Worm (Caenorhabditis elegans) whole organism, L2 larva: ENCODE results near the gene Y75B12B.11.

Experiments used
- C34F6.9 ChIP-seq: fragments of 150-350 bp; optimal IDR thresholded peaks from 2 replicates; lab custom pipeline; 2014; ENCODE audit warnings: missing biosample characterization, missing genetic modification characterization
- F13H6.1 ChIP-seq: sonication (generic microtip); optimal IDR thresholded peaks from 2 replicates; lab custom pipeline; 2016; ENCODE audit warnings: missing genetic modification characterization, missing compliant biosample characterization
- ZK546.5 ChIP-seq: sonication (generic microtip); optimal IDR thresholded peaks from 2 replicates; lab custom pipeline; 2017; ENCODE audit warnings: missing biosample characterization, missing genetic modification characterization
- aly-2 ChIP-seq: fragments of 150-350 bp; optimal IDR thresholded peaks from 2 replicates; lab custom pipeline; 2014; ENCODE audit warnings: missing biosample characterization, missing genetic modification characterization
- ama-1 ChIP-seq: fragments of 150-350 bp; optimal IDR thresholded peaks from 2 replicates; lab custom pipeline; 2018; ENCODE audit warnings: inconsistent platforms
- blmp-1 ChIP-seq: sonication (generic microtip); optimal IDR thresholded peaks from 2 replicates; lab custom pipeline; 2017; ENCODE audit warnings: missing genetic modification characterization, mild to moderate bottlenecking, missing compliant biosample characterization, antibody characterized with exemption, moderate library complexity; ENCODE audit not compliant: insufficient read depth
- ceh-16 ChIP-seq: fragments of 150-350 bp; optimal IDR thresholded peaks from 2 replicates; lab custom pipeline; 2014; ENCODE audit warnings: missing biosample characterization, missing genetic modification characterization
- crh-2 ChIP-seq: sonication (generic microtip); optimal IDR thresholded peaks from 2 replicates; lab custom pipeline; 2017; ENCODE audit warnings: missing biosample characterization, missing genetic modification characterization
- egl-27 ChIP-seq: sonication (generic microtip); optimal IDR thresholded peaks from 3 replicates; lab custom pipeline; 2017; ENCODE audit warnings: missing biosample characterization, missing genetic modification reagents, missing genetic modification characterization
- elt-3 ChIP-seq: sonication (generic microtip); optimal IDR thresholded peaks from 2 replicates; lab custom pipeline; 2017; ENCODE audit warnings: missing biosample characterization, missing genetic modification characterization
- fos-1 ChIP-seq: fragments of 150-350 bp; optimal IDR thresholded peaks from 2 replicates; lab custom pipeline; 2014; ENCODE audit warnings: missing biosample characterization, missing genetic modification characterization
- gmeb-1 ChIP-seq: fragments of 150-350 bp; optimal IDR thresholded peaks from 2 replicates; lab custom pipeline; 2014; ENCODE audit warnings: missing biosample characterization, missing genetic modification characterization
- lin-11 ChIP-seq: fragments of 150-350 bp; sonication (generic microtip); optimal IDR thresholded peaks from 2 replicates; lab custom pipeline; 2014; ENCODE audit warnings: missing biosample characterization, missing genetic modification characterization, inconsistent platforms, mixed read lengths
- lin-13 ChIP-seq: fragments of 150-350 bp; optimal IDR thresholded peaks from 2 replicates; lab custom pipeline; 2014; ENCODE audit warnings: missing biosample characterization, missing genetic modification reagents, missing genetic modification characterization
- lin-39 ChIP-seq: fragments of 150-350 bp; optimal IDR thresholded peaks from 2 replicates; lab custom pipeline; 2014; ENCODE audit warnings: missing biosample characterization, missing genetic modification reagents, missing genetic modification characterization
- lsy-2 ChIP-seq, 2 experiments: fragments of 150-350 bp in 1 of 2; sonication (generic microtip) in 1 of 2; optimal IDR thresholded peaks; 2 replicates each; lab custom pipeline; 2014 to 2017; ENCODE audit warnings: missing biosample characterization in 2 of 2, missing genetic modification characterization in 2 of 2
- mab-5 ChIP-seq: fragments of 150-350 bp; optimal IDR thresholded peaks from 2 replicates; lab custom pipeline; 2014; ENCODE audit warnings: missing biosample characterization, missing genetic modification characterization
- mbf-1 ChIP-seq: sonication (generic microtip); optimal IDR thresholded peaks from 2 replicates; lab custom pipeline; 2017; ENCODE audit warnings: missing biosample characterization, missing genetic modification characterization
- nhr-10 ChIP-seq: sonication (generic microtip); optimal IDR thresholded peaks from 2 replicates; lab custom pipeline; 2017; ENCODE audit warnings: missing biosample characterization, missing genetic modification characterization
- nhr-11 ChIP-seq: fragments of 150-350 bp; optimal IDR thresholded peaks from 2 replicates; lab custom pipeline; 2014; ENCODE audit warnings: missing biosample characterization, missing genetic modification characterization
- nhr-129 ChIP-seq: fragments of 150-350 bp; optimal IDR thresholded peaks from 2 replicates; lab custom pipeline; 2014; ENCODE audit warnings: missing biosample characterization, missing genetic modification characterization
- nhr-21 ChIP-seq: fragments of 150-350 bp; optimal IDR thresholded peaks from 2 replicates; lab custom pipeline; 2014; ENCODE audit warnings: missing biosample characterization, missing genetic modification characterization
- nhr-237 ChIP-seq: fragments of 150-350 bp; optimal IDR thresholded peaks from 2 replicates; lab custom pipeline; 2014; ENCODE audit warnings: missing biosample characterization, missing genetic modification characterization
- nhr-25 ChIP-seq: fragments of 150-350 bp; sonication (generic microtip); optimal IDR thresholded peaks from 3 replicates; lab custom pipeline; 2014; ENCODE audit warnings: missing biosample characterization, missing genetic modification characterization
- nhr-6 ChIP-seq: fragments of 150-350 bp; optimal IDR thresholded peaks from 2 replicates; lab custom pipeline; 2014; ENCODE audit warnings: missing biosample characterization, missing genetic modification characterization
- peb-1 ChIP-seq: fragments of 150-350 bp; optimal IDR thresholded peaks from 2 replicates; lab custom pipeline; 2014; ENCODE audit warnings: missing biosample characterization, missing genetic modification characterization
- sem-4 ChIP-seq: fragments of 150-350 bp; optimal IDR thresholded peaks from 2 replicates; lab custom pipeline; 2014; ENCODE audit warnings: missing biosample characterization, missing genetic modification reagents, missing genetic modification characterization
- skn-1 ChIP-seq: sonication (generic microtip); optimal IDR thresholded peaks from 2 replicates; lab custom pipeline; 2017; ENCODE audit warnings: missing biosample characterization, missing genetic modification characterization
- sma-3 ChIP-seq: sonication (generic microtip); optimal IDR thresholded peaks from 2 replicates; lab custom pipeline; 2016; ENCODE audit warnings: missing genetic modification reagents, missing genetic modification characterization, missing compliant biosample characterization
- sma-9 ChIP-seq, 2 experiments: fragments of 150-350 bp in 1 of 2; sonication (generic microtip) in 1 of 2; optimal IDR thresholded peaks; 2 replicates each; lab custom pipeline; 2014 to 2016; ENCODE audit warnings: missing genetic modification characterization in 2 of 2, mild to moderate bottlenecking in 1 of 2, missing biosample characterization in 1 of 2, missing compliant biosample characterization in 1 of 2, missing genetic modification reagents in 1 of 2, moderate library complexity in 1 of 2
- snpc-4 ChIP-seq: fragments of 150-350 bp; optimal IDR thresholded peaks from 2 replicates; lab custom pipeline; 2014; ENCODE audit warnings: missing biosample characterization, missing genetic modification characterization
- unc-55 ChIP-seq: fragments of 150-350 bp; sonication (generic microtip); optimal IDR thresholded peaks from 3 replicates; lab custom pipeline; 2014; ENCODE audit warnings: missing biosample characterization, missing genetic modification reagents, missing genetic modification characterization
- unc-62 ChIP-seq: fragments of 150-350 bp; optimal IDR thresholded peaks from 2 replicates; lab custom pipeline; 2014; ENCODE audit warnings: missing biosample characterization, missing genetic modification reagents, missing genetic modification characterization
- zag-1 ChIP-seq: fragments of 150-350 bp; optimal IDR thresholded peaks from 2 replicates; lab custom pipeline; 2014; ENCODE audit warnings: missing biosample characterization, missing genetic modification characterization
- ztf-11 ChIP-seq: sonication (generic microtip); optimal IDR thresholded peaks from 2 replicates; lab custom pipeline; 2017; ENCODE audit warnings: missing biosample characterization, missing genetic modification characterization

Gene Y75B12B.11

ce11 chrV:15143285-15143684 is 47.8 kb upstream of the Y75B12B.11 start, which contains the start of gene K08F9.1:
TSS of gene K08F9.1 (minus strand) at chrV:15143385.
- TF ChIP-seq ceh-16 (tag; lab: Kevin White, UChicago) (no peak), gmeb-1 (tag; lab: Kevin White, UChicago) (no peak), ZK546.5 (no peak), zag-1 (tag; lab: Kevin White, UChicago) (no peak), egl-27 (no peak), nhr-10 (tag; lab: Kevin White, UChicago) (no peak), nhr-129 (tag; lab: Kevin White, UChicago) (no peak), sma-3 (GFP tag; lab: Kevin White, UChicago) (no peak)

ce11 chrV:15143798-15144197 is 47.3 kb upstream of the Y75B12B.11 start, which contains the start of gene K08F9.4:
TSS of gene K08F9.4 (plus strand) at chrV:15144019.
- TF ChIP-seq C34F6.9 (tag; lab: Kevin White, UChicago), result peak; percentile 78
- peak; percentile 68 for TF ChIP-seq sma-3 (GFP tag; lab: Kevin White, UChicago)
- TF ChIP-seq lin-11 (tag; lab: Kevin White, UChicago), result no peak
- TF ChIP-seq nhr-237 (tag; lab: Kevin White, UChicago), result no peak
- no peak for TF ChIP-seq lsy-2 (tag; optimal IDR thresholded peaks at IDR 0.05; lab: Kevin White, UChicago)
- TF ChIP-seq nhr-25, result peak; percentile 68
- peak; percentile 100 for TF ChIP-seq blmp-1 (tag; lab: Kevin White, UChicago)
- peak; percentile 47 for TF ChIP-seq fos-1 (tag; lab: Kevin White, UChicago)
- peak; percentile 84 for TF ChIP-seq unc-55 (GFP tag; lab: Kevin White, UChicago)
- no peak for TF ChIP-seq peb-1 (tag; lab: Kevin White, UChicago)
- no peak for TF ChIP-seq nhr-6 (tag; lab: Kevin White, UChicago)
- peak; percentile 66 for TF ChIP-seq lin-13
- TF ChIP-seq ztf-11 (tag; lab: Kevin White, UChicago), result no peak
- TF ChIP-seq mbf-1 (tag; lab: Kevin White, UChicago), result no peak
- TF ChIP-seq sem-4 (tag; lab: Kevin White, UChicago), result peak; percentile 2
- no peak for TF ChIP-seq nhr-11 (tag; lab: Kevin White, UChicago)
- peak; percentile 48 for TF ChIP-seq crh-2 (tag; lab: Kevin White, UChicago)
- peak; percentile 48 for TF ChIP-seq nhr-129 (tag; lab: Kevin White, UChicago)
- peak; percentile 72 for TF ChIP-seq gmeb-1 (tag; lab: Kevin White, UChicago)
- peak; percentile 46 for TF ChIP-seq sma-9 (GFP tag; optimal IDR thresholded peaks at IDR 0.05; lab: Kevin White, UChicago)
- no peak for TF ChIP-seq sma-9 (tag; optimal IDR thresholded peaks at IDR 0.05; lab: Kevin White, UChicago)
- no peak for TF ChIP-seq F13H6.1 (tag; lab: Kevin White, UChicago)
- TF ChIP-seq skn-1, result no peak
- TF ChIP-seq ZK546.5, result no peak
- TF ChIP-seq nhr-21 (tag; lab: Kevin White, UChicago), result peak; percentile 26
- no peak for TF ChIP-seq lin-39 (tag; lab: Kevin White, UChicago)
- TF ChIP-seq, all 48 proteins: peak for 13

- TF ChIP-seq nhr-25, result no peak
Observed at ce11 chrV:15147776-15148175, 43.3 kb upstream of the Y75B12B.11 start, which contains the start of gene T09F5.20. TSS of gene T09F5.20 (minus strand) at chrV:15147876.

- TF ChIP-seq elt-3 (tag; lab: Kevin White, UChicago) (no peak), ztf-11 (tag; lab: Kevin White, UChicago) (no peak), unc-62 (GFP tag; lab: Kevin White, UChicago) (no peak), gmeb-1 (tag; lab: Kevin White, UChicago) (no peak), mab-5 (no peak), ama-1 (no peak)
Observed at ce11 chrV:15148800-15149199, 42.3 kb upstream of the Y75B12B.11 start, which contains the start of gene T09F5.1. TSS of gene T09F5.1 (plus strand) at chrV:15149100.

ce11 chrV:15150176-15150575 is 40.9 kb upstream of the Y75B12B.11 start:
- TF ChIP-seq nhr-11 (tag; lab: Kevin White, UChicago) (no peak), sma-3 (GFP tag; lab: Kevin White, UChicago) (no peak), aly-2 (tag; lab: Kevin White, UChicago) (no peak), fos-1 (tag; lab: Kevin White, UChicago) (no peak), snpc-4 (no peak), nhr-6 (tag; lab: Kevin White, UChicago) (no peak), elt-3 (tag; lab: Kevin White, UChicago) (no peak), blmp-1 (tag; lab: Kevin White, UChicago) (no peak)
